Fruit fly (Drosophila melanogaster): ENCODE results near the gene Nplp4.

Gene Nplp4

DNA sequence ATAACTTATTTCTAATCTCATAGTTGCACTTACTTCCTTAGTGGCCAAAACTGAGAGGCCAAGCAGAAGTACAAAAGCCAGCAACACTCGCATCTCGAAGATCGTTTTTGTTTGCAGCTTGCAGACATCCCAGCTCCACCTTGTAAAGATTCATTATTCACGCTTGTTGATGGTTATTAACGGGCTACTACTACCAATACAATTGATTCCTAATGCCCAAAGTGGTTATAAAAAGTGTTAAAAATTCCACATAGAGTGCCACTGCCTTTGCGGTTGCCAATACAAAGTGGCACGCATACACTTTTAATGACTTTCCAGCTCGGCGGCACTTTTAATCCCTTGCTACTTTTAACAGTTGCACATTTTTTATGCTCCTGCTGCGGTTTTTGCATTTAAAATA lies 16.2 kb upstream of the Nplp4 start, which contains the start of gene Obp22a:
Obp22a (minus strand) TSS at position 101 of the 400 bp plus-strand sequence.
- TF ChIP-seq CG6854 (GFP tag; optimal IDR thresholded peaks at IDR 0.05), result no peak
- no peak for TF ChIP-seq Ets21C (GFP tag; optimal IDR thresholded peaks at IDR 0.05)
- no peak for TF ChIP-seq CG32006 (GFP tag; optimal IDR thresholded peaks at IDR 0.05)
- no peak for TF ChIP-seq Met (GFP tag; optimal IDR thresholded peaks at IDR 0.05)
- TF ChIP-seq Eip75B (GFP tag; optimal IDR thresholded peaks at IDR 0.05), result no peak
- no peak for TF ChIP-seq CG10669 (GFP tag; optimal IDR thresholded peaks at IDR 0.05)
- no peak for TF ChIP-seq acj6 (GFP tag; optimal IDR thresholded peaks at IDR 0.05)
- no peak for TF ChIP-seq CG6276 (GFP tag; optimal IDR thresholded peaks at IDR 0.05)
- TF ChIP-seq CG11294 (GFP tag; IDR thresholded peaks at IDR 0.05), result no peak
- no peak for TF ChIP-seq Hr39 (GFP tag; optimal IDR thresholded peaks at IDR 0.05)
- no peak for TF ChIP-seq Smox (GFP tag; optimal IDR thresholded peaks at IDR 0.05)
- no peak for TF ChIP-seq achi (GFP tag; optimal IDR thresholded peaks at IDR 0.05)
- TF ChIP-seq CG11762 (GFP tag; optimal IDR thresholded peaks at IDR 0.05; ENCODE audit: insufficient read depth), result no peak
- no peak for TF ChIP-seq Sox102F (GFP tag; optimal IDR thresholded peaks at IDR 0.05)

DNA sequence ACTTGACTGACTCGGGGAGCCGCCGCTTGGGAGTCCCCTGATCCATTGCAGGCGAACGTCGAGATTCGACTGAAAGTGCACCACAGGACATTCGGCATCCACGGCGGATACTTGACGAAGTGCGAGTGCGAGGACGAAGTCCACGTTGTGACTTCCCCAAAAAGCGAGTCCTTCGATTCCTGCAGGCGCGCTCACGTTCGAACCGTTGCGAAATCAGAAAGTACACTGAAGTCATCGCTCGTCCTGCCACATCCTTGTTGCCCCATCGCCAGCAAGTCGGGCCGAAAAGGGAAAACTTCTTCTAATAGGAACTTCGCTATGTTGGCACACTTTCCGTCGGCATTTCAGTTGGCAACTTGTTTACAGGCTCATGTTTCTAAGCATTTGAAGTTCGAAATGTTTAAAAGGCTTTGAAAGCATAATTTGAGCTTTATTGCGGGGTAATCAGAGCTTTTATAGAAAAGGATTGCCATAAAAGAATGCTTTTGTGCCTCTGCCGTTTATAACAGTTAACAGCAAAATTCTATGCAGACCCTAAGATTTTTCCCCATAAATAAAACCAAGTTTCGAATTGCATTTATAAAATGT lies 2.0 kb upstream of the Nplp4 start, which contains the start of gene CG33543:
CG33543 (minus strand) TSS at position 232 of the 588 bp plus-strand sequence.
- TF ChIP-seq CG16779 (tag; optimal IDR thresholded peaks at IDR 0.05) (no peak), CG4318 (GFP tag; optimal IDR thresholded peaks at IDR 0.05) (no peak), Hr4 (GFP tag; optimal IDR thresholded peaks at IDR 0.05) (no peak), svp (GFP tag) (no peak), CG15336 (GFP tag; IDR thresholded peaks at IDR 0.05) (no peak), Blimp-1 (GFP tag; optimal IDR thresholded peaks at IDR 0.05) (no peak), CG34406 (GFP tag; optimal IDR thresholded peaks at IDR 0.05) (no peak), Lpt (GFP tag; optimal IDR thresholded peaks at IDR 0.05) (no peak), Hr39 (GFP tag; optimal IDR thresholded peaks at IDR 0.05) (no peak), CG8319 (GFP tag; optimal IDR thresholded peaks at IDR 0.05) (no peak), Sox102F (GFP tag; optimal IDR thresholded peaks at IDR 0.05) (no peak), CG6854 (GFP tag; optimal IDR thresholded peaks at IDR 0.05) (no peak), Smox (GFP tag; optimal IDR thresholded peaks at IDR 0.05) (no peak), Eip93F (GFP tag; optimal IDR thresholded peaks at IDR 0.05) (no peak), pdm3 (GFP tag; optimal IDR thresholded peaks at IDR 0.05) (no peak), topi (GFP tag; optimal IDR thresholded peaks at IDR 0.05) (no peak), CG7368 (GFP tag; optimal IDR thresholded peaks at IDR 0.05) (no peak), net (GFP tag; optimal IDR thresholded peaks at IDR 0.05) (no peak)

DNA sequence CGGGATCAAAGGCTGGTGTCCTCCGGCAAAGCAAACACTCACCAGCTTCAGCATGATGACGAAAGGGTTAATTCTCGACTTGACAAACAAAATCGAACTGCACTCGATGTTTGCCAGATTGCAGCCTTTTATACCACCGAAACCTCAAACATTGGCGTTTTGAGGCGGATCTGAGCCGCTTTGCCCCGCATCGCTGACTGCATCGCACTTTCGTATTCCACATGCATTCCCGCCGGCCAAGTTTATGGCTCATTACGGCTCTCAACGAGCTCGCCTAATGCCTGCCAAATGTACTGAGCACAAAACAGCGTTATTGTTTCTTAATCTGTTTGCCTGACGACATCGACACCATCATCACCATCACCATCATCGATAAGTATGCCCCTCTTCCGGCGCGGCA lies 1.1 kb upstream of the Nplp4 start, which contains the start of gene CG15353:
CG15353 (minus strand) TSS at position 101 of the 400 bp plus-strand sequence.
- TF ChIP-seq pdm3 (GFP tag; optimal IDR thresholded peaks at IDR 0.05), result no peak
- no peak for TF ChIP-seq Hr39 (GFP tag; optimal IDR thresholded peaks at IDR 0.05)
- no peak for TF ChIP-seq Hr4 (GFP tag; optimal IDR thresholded peaks at IDR 0.05)
- no peak for TF ChIP-seq CG10631 (GFP tag; optimal IDR thresholded peaks at IDR 0.05)
- TF ChIP-seq CG11902 (GFP tag; optimal IDR thresholded peaks at IDR 0.05), result no peak
- TF ChIP-seq cyc (GFP tag; optimal IDR thresholded peaks at IDR 0.05), result no peak
- TF ChIP-seq CG8632 (GFP tag; optimal IDR thresholded peaks at IDR 0.05), result no peak
- no peak for TF ChIP-seq esn (GFP tag; optimal IDR thresholded peaks at IDR 0.05)
- no peak for TF ChIP-seq topi (GFP tag; optimal IDR thresholded peaks at IDR 0.05)

DNA sequence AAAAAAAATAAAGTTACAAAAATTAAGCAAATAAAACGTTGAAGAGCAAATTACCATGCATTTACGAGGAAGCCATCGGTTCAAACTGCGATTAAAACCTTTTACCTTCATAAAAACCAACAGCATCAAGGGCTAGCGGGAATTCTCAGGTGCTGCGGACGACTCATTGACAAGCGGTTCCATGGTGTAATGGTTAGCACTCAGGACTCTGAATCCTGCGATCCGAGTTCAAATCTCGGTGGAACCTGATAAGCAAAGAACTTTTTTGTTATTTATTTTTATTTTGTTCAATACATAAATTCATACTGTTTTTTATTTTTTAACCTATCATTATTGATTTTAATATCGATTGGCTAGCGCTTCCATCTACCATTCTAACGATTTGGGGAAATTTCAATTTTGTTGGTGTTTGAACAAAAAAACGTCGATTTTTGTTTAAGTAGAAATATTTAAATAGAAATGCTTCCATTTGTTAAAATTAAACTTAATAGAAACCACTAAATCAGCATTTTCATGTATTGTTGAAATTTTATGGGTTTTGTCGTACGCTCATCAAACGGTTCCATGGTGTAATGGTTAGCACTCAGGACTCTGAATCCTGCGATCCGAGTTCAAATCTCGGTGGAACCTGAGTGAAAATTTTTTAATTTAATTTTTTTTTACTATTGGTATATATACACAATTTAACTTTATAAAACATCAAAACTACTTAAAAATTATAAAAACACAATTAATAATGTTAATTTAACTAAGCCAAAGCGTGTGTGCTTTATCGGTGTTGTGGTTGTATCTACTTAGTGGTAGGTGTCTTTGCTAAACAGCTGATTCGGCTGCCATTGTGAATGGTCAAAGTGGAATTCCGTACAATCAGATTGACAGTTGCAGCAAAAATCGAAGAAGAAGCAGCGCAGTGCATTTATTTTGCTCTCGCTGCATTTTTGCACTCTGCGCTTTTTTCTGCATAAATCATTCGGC lies 1.1 kb downstream of the Nplp4 start, which contains the start of gene CG4238:
CG4238 (plus strand) TSS at position 880 of the 975 bp plus-strand sequence.
- TF ChIP-seq CG1621 (tag; optimal IDR thresholded peaks at IDR 0.05), result peak; percentile 100
- TF ChIP-seq Gug (GFP tag; IDR thresholded peaks at IDR 0.05), result no peak
- TF ChIP-seq achi (GFP tag; optimal IDR thresholded peaks at IDR 0.05), result peak; percentile 97
- TF ChIP-seq CG15336 (GFP tag; IDR thresholded peaks at IDR 0.05), result peak; percentile 9; the same call in 1 of the 2 replicates
- peak; percentile 58 for TF ChIP-seq dsx (GFP tag; optimal IDR thresholded peaks at IDR 0.05; ENCODE audit: poor library complexity, severe bottlenecking)
- TF ChIP-seq dac (GFP tag; optimal IDR thresholded peaks at IDR 0.05), result no peak
- TF ChIP-seq Eip93F (GFP tag; optimal IDR thresholded peaks at IDR 0.05), result peak; percentile 6
- peak; percentile 64 for TF ChIP-seq svp (GFP tag)
- TF ChIP-seq Sox14 (GFP tag; optimal IDR thresholded peaks at IDR 0.05), result peak; percentile 5
- peak; percentile 6 for TF ChIP-seq CG6808 (GFP tag; optimal IDR thresholded peaks at IDR 0.05)
